Fruit fly (Drosophila melanogaster): Measurements from ENCODE around the gene CG15715.
A peak's percentile ranks its signal among the peaks of the same experiment; 100 is the strongest.

Gene CG15715

DNA sequence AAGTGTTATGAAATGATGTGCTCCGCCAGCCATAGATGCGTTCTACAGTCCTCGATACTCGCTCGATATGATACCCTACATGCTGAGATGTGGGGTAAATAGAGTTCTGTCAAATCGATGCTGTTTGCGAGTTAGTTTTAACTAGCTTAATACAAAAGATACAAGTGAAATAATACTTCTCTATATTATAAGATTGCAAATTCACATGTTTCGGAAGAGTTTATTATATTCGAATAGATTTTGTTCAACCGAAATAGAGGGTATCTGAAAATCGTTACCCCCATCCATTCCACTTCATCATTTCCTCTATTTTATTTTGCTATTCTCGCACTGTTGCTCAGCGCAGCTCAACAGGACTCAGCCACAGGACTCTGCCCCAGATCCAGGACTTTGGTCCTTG, 43.0 kb downstream of the CG15715 start (continued):
- TF ChIP-seq Poxn (GFP tag; IDR thresholded peaks at IDR 0.05) (no peak), CG1792 (GFP tag; optimal IDR thresholded peaks at IDR 0.05) (no peak), CG9817 (tag; optimal IDR thresholded peaks at IDR 0.05) (no peak), da (GFP tag; optimal IDR thresholded peaks at IDR 0.05) (no peak), Sin3A (optimal IDR thresholded peaks at IDR 0.05) (no peak), chm (GFP tag; IDR thresholded peaks at IDR 0.05) (peak; percentile 60; the same call in 1 of the 2 replicates), CG15514 (GFP tag; optimal IDR thresholded peaks at IDR 0.05) (no peak), CG13296 (GFP tag; optimal IDR thresholded peaks at IDR 0.05) (no peak), pb (GFP tag; optimal IDR thresholded peaks at IDR 0.05) (no peak), CG13624 (GFP tag; optimal IDR thresholded peaks at IDR 0.05) (peak; percentile 1), ewg (GFP tag; optimal IDR thresholded peaks at IDR 0.05) (peak; percentile 15), Gsc (GFP tag; IDR thresholded peaks at IDR 0.05) (no peak), fru (optimal IDR thresholded peaks at IDR 0.05) (no peak), Opbp (GFP tag; IDR thresholded peaks at IDR 0.05; ENCODE audit: partially characterized antibody) (no peak), CG10654 (GFP tag; optimal IDR thresholded peaks at IDR 0.05) (no peak), Dll (GFP tag; IDR thresholded peaks at IDR 0.05; ENCODE audit: partially characterized antibody) (no peak), mirr (GFP tag; optimal IDR thresholded peaks at IDR 0.05) (no peak), nau (GFP tag; optimal IDR thresholded peaks at IDR 0.05) (no peak), ato (GFP tag; IDR thresholded peaks at IDR 0.05; ENCODE audit: partially characterized antibody) (no peak), grn (GFP tag; optimal IDR thresholded peaks at IDR 0.05) (no peak), kay (GFP tag; optimal IDR thresholded peaks at IDR 0.05) (no peak), luna (GFP tag; optimal IDR thresholded peaks at IDR 0.05) (no peak), CG4730 (GFP tag; IDR thresholded peaks at IDR 0.05) (no peak), sd (tag; optimal IDR thresholded peaks at IDR 0.05) (no peak), CG8359 (GFP tag; optimal IDR thresholded peaks at IDR 0.05; ENCODE audit: borderline replicate concordance) (no peak), CG32772 (GFP tag; IDR thresholded peaks at IDR 0.05) (no peak), klu (GFP tag; IDR thresholded peaks at IDR 0.05) (no peak), CG16815 (GFP tag; optimal IDR thresholded peaks at IDR 0.05) (peak; percentile 53), jumu (GFP tag; optimal IDR thresholded peaks at IDR 0.05) (no peak), sc (optimal IDR thresholded peaks at IDR 0.05) (no peak), sc (GFP tag; optimal IDR thresholded peaks at IDR 0.05) (peak; percentile 32), Ets97D (GFP tag; optimal IDR thresholded peaks at IDR 0.05) (no peak), Fer3 (tag; optimal IDR thresholded peaks at IDR 0.05) (no peak), CG7963 (GFP tag; IDR thresholded peaks at IDR 0.05; ENCODE audit: partially characterized antibody) (no peak), BtbVII (GFP tag; optimal IDR thresholded peaks at IDR 0.05) (no peak), Myb (GFP tag; optimal IDR thresholded peaks at IDR 0.05) (no peak), CG16813 (GFP tag; IDR thresholded peaks at IDR 0.05; ENCODE audit: partially characterized antibody) (no peak), CG18619 (GFP tag; optimal IDR thresholded peaks at IDR 0.05) (no peak), oc (tag; optimal IDR thresholded peaks at IDR 0.05) (no peak), CG31441 (GFP tag; IDR thresholded peaks at IDR 0.05) (no peak), CG7786 (GFP tag; optimal IDR thresholded peaks at IDR 0.05) (peak; percentile 26), sisA (GFP tag; IDR thresholded peaks at IDR 0.05) (peak; percentile 44), MESR4 (GFP tag; optimal IDR thresholded peaks at IDR 0.05) (no peak), Dfd (GFP tag; optimal IDR thresholded peaks at IDR 0.05) (no peak), CG4360 (GFP tag; IDR thresholded peaks at IDR 0.05) (no peak), CG1602 (GFP tag; optimal IDR thresholded peaks at IDR 0.05) (peak; percentile 24), scrt (GFP tag; optimal IDR thresholded peaks at IDR 0.05) (peak; percentile 60), fd96Cb (tag; optimal IDR thresholded peaks at IDR 0.05) (peak; percentile 25), E2f2 (GFP tag; IDR thresholded peaks at IDR 0.05) (peak; percentile 15; the same call in 1 of the 2 replicates), zfh1 (GFP tag; IDR thresholded peaks at IDR 0.05) (no peak; the same call in 2 of the 3 replicates), unc-4 (GFP tag; IDR thresholded peaks at IDR 0.05; ENCODE audit: partially characterized antibody) (no peak), CG17802 (tag; optimal IDR thresholded peaks at IDR 0.05) (no peak)

All from whole organism, embryonic.